Fruit fly (Drosophila melanogaster) Kc167 (cell line): Measurements from ENCODE around the gene CG10337.

Experiments used
- Myc ChIP-seq: fragments of >200 bp; optimal IDR thresholded peaks from 2 replicates; lab custom pipeline; 2017; ENCODE audit warnings: missing external identifiers
- Sin3A ChIP-seq: fragments of >200 bp; optimal IDR thresholded peaks from 2 replicates; lab custom pipeline; 2018; ENCODE audit warnings: missing external identifiers
- h ChIP-seq: fragments of >200 bp; optimal IDR thresholded peaks from 3 replicates; lab custom pipeline; 2018; ENCODE audit warnings: missing external identifiers
- insv ChIP-seq: fragments of >200 bp; optimal IDR thresholded peaks from 3 replicates; lab custom pipeline; 2018; ENCODE audit warnings: missing external identifiers
- psq ChIP-seq: fragments of >200 bp; optimal IDR thresholded peaks from 2 replicates; lab custom pipeline; 2017; ENCODE audit warnings: missing external identifiers
- ttk ChIP-seq: sonication (Bioruptor generic); optimal IDR thresholded peaks from 2 replicates; lab custom pipeline; 2017; ENCODE audit warnings: missing external identifiers

DNA sequence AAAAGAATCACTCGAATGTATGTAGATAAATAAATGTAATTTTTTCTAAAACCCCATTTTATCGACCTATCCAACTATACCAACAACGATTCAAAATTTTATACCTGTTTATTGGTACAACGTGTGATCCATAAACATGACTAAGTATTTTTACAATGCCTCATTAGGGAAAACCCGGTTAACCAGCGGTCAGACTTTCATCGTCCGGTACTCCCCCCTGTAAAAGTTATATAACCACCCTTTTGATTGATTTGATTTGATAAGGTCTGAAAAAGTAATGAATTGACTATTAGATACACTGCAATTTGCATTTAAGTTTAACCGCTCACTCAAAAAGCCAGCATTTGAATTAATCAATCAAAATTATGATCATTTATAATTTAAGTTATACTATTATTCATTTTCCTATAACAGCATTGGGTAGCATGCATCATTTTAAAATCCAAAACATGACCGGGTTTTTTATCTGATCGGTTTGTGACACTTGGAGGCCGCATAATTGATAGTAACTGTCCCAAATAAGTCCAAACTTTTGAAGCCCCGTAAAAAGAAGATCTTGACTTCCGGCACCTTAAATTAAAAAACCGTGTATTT lies 20.6 kb upstream of the CG10337 start:
- TF ChIP-seq h = no peak
- TF ChIP-seq Sin3A (lab: Kevin White, UChicago) = no peak
- no peak for TF ChIP-seq Myc
- TF ChIP-seq insv (lab: Kevin White, UChicago) = no peak
- no peak for TF ChIP-seq psq (lab: Kevin White, UChicago)
- TF ChIP-seq ttk = no peak
